Worm (Caenorhabditis elegans) whole organism, young adult: ENCODE data around the gene nhr-188.

Experiments
- F22D6.2 ChIP-seq: sonication (generic microtip); optimal IDR thresholded peaks from 2 replicates; lab custom pipeline; 2016; ENCODE audit warnings: mild to moderate bottlenecking, missing genetic modification characterization, missing compliant biosample characterization
- Y67H2A.10 ChIP-seq: fragments of 200-800 bp; sonication (Bioruptor generic); conservative IDR thresholded peaks from 2 replicates; pipeline ENCODE4 v1.3.6; 2022; ENCODE audit warnings: missing genetic modification reagents, missing genetic modification characterization, missing compliant biosample characterization
- hlh-12 ChIP-seq: sonication (generic microtip); optimal IDR thresholded peaks from 2 replicates; lab custom pipeline; 2016; ENCODE audit warnings: missing genetic modification characterization, missing compliant biosample characterization
- pha-4 ChIP-seq: fragments of 150-350 bp; sonication (generic microtip); optimal IDR thresholded peaks from 2 replicates; lab custom pipeline; 2014; ENCODE audit warnings: missing biosample characterization, missing genetic modification reagents, missing genetic modification characterization
- repo-1 ChIP-seq: sonication (generic microtip); optimal IDR thresholded peaks from 2 replicates; lab custom pipeline; 2017; ENCODE audit warnings: mild to moderate bottlenecking, missing genetic modification characterization, missing compliant biosample characterization
- sea-2 ChIP-seq: fragments of 200-800 bp; sonication (Bioruptor generic); IDR thresholded peaks from 2 replicates; pipeline ENCODE4 v1.3.6; 2022; ENCODE audit warnings: missing genetic modification characterization, missing compliant biosample characterization
- unc-130 ChIP-seq: sonication (generic microtip); optimal IDR thresholded peaks from 2 replicates; lab custom pipeline; 2016; ENCODE audit warnings: missing genetic modification reagents, missing genetic modification characterization, missing compliant biosample characterization
- unc-62 ChIP-seq: fragments of 150-350 bp; optimal IDR thresholded peaks from 2 replicates; lab custom pipeline; 2014; ENCODE audit warnings: missing biosample characterization, missing genetic modification reagents, missing genetic modification characterization
- zim-3 ChIP-seq: sonication (generic microtip); optimal IDR thresholded peaks from 2 replicates; lab custom pipeline; 2017; ENCODE audit warnings: mild to moderate bottlenecking, missing genetic modification characterization, moderate library complexity, missing compliant biosample characterization

DNA sequence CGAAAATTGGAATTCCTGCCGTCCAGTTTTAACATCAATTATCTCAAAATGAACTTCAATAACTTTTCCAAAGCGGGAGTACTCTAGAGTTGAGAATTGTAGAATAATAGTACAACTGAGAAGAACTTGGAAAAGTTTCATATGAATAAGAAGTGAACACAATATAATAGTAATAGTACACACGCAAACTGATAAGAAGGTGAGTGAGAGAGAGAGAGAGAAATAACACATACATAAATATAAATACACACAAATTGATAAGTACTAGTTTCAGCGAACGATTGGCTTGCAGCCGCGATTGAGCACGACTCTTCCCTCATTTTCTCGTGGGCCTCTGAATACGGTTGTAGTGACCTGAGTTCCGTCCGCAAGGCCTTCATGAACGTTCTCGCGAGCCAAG is 31.5 kb upstream of the nhr-188 start, which contains the start of gene C17E7.13:
- TF ChIP-seq repo-1 (tag; lab: Kevin White, UChicago) (no peak), sea-2 (no peak), pha-4 (no peak), Y67H2A.10 (no peak), unc-62 (no peak), hlh-12 (no peak), F22D6.2 (tag; lab: Kevin White, UChicago) (no peak), unc-130 (GFP tag; lab: Kevin White, UChicago) (no peak), zim-3 (tag; lab: Kevin White, UChicago) (no peak)
